Worm (Caenorhabditis elegans) whole organism, late embryonic: ENCODE measurements around the gene F54D12.1.

Experiments used
- C38D4.7 ChIP-seq: fragments of 200-800 bp; sonication (Bioruptor generic); optimal IDR thresholded peaks from 2 replicates; lab custom pipeline; 2018; ENCODE audit warnings: mild to moderate bottlenecking, missing genetic modification characterization, moderate library complexity, missing compliant biosample characterization
- F13H6.1 ChIP-seq: sonication (generic microtip); optimal IDR thresholded peaks from 2 replicates; lab custom pipeline; 2016; ENCODE audit warnings: missing genetic modification characterization, missing compliant biosample characterization
- K02D7.2 ChIP-seq: sonication (generic microtip); optimal IDR thresholded peaks from 2 replicates; lab custom pipeline; 2017; ENCODE audit warnings: mild to moderate bottlenecking, missing genetic modification characterization, missing compliant biosample characterization
- K09A11.1 ChIP-seq: sonication (generic microtip); optimal IDR thresholded peaks from 2 replicates; lab custom pipeline; 2017; ENCODE audit warnings: antibody characterized with exemption, mild to moderate bottlenecking, missing genetic modification characterization, missing compliant biosample characterization; ENCODE audit not compliant: insufficient read depth
- T23F11.4 ChIP-seq: fragments of 200-800 bp; sonication (Bioruptor generic); optimal IDR thresholded peaks from 2 replicates; lab custom pipeline; 2018; ENCODE audit warnings: mild to moderate bottlenecking, missing genetic modification characterization, missing compliant biosample characterization
- Y22D7AL.16 ChIP-seq: sonication (generic microtip); optimal IDR thresholded peaks from 2 replicates; lab custom pipeline; 2016; ENCODE audit warnings: missing genetic modification characterization, missing compliant biosample characterization
- ahr-1 ChIP-seq: sonication (generic microtip); optimal IDR thresholded peaks from 2 replicates; lab custom pipeline; 2016; ENCODE audit warnings: missing genetic modification characterization, missing compliant biosample characterization
- ceh-14 ChIP-seq: sonication (generic microtip); optimal IDR thresholded peaks from 2 replicates; lab custom pipeline; 2016; ENCODE audit warnings: missing genotype, missing genetic modification characterization, missing compliant biosample characterization
- ceh-18 ChIP-seq: sonication (generic microtip); optimal IDR thresholded peaks from 2 replicates; lab custom pipeline; 2016; ENCODE audit warnings: missing genetic modification characterization, missing compliant biosample characterization
- ceh-19 ChIP-seq: fragments of 200-800 bp; sonication (Bioruptor generic); optimal IDR thresholded peaks from 2 replicates; lab custom pipeline; 2018; ENCODE audit warnings: mild to moderate bottlenecking, missing genetic modification characterization, missing compliant biosample characterization
- ceh-2 ChIP-seq: sonication (generic microtip); optimal IDR thresholded peaks from 2 replicates; lab custom pipeline; 2016; ENCODE audit warnings: missing genotype, missing genetic modification characterization, missing compliant biosample characterization
- ceh-24 ChIP-seq: sonication (generic microtip); optimal IDR thresholded peaks from 2 replicates; lab custom pipeline; 2016; ENCODE audit warnings: mild to moderate bottlenecking, missing genetic modification characterization, missing compliant biosample characterization
- che-1 ChIP-seq: sonication (generic microtip); optimal IDR thresholded peaks from 2 replicates; lab custom pipeline; 2016; ENCODE audit warnings: mild to moderate bottlenecking, missing genetic modification characterization, missing compliant biosample characterization
- dve-1 ChIP-seq: sonication (generic microtip); optimal IDR thresholded peaks from 2 replicates; lab custom pipeline; 2017; ENCODE audit warnings: antibody characterized with exemption, mild to moderate bottlenecking, missing genetic modification characterization, missing compliant biosample characterization
- elt-4 ChIP-seq: sonication (generic microtip); optimal IDR thresholded peaks from 2 replicates; lab custom pipeline; 2016; ENCODE audit warnings: missing genetic modification characterization, missing compliant biosample characterization
- fax-1 ChIP-seq: sonication (generic microtip); optimal IDR thresholded peaks from 2 replicates; lab custom pipeline; 2016; ENCODE audit warnings: missing genotype, missing genetic modification characterization, missing compliant biosample characterization
- fkh-6 ChIP-seq: sonication (generic microtip); optimal IDR thresholded peaks from 2 replicates; lab custom pipeline; 2016; ENCODE audit warnings: missing genetic modification characterization, missing compliant biosample characterization
- gmeb-2 ChIP-seq: sonication (generic microtip); optimal IDR thresholded peaks from 2 replicates; lab custom pipeline; 2016; ENCODE audit warnings: missing genetic modification characterization, inconsistent platforms, missing compliant biosample characterization
- hlh-13 ChIP-seq: fragments of 200-800 bp; sonication (Bioruptor generic); optimal IDR thresholded peaks from 2 replicates; lab custom pipeline; 2018; ENCODE audit warnings: mild to moderate bottlenecking, missing genetic modification characterization, missing compliant biosample characterization
- hlh-30 ChIP-seq: sonication (generic microtip); optimal IDR thresholded peaks from 2 replicates; lab custom pipeline; 2017; ENCODE audit warnings: antibody characterized with exemption, missing genetic modification characterization, missing compliant biosample characterization; ENCODE audit not compliant: insufficient read depth
- hlh-8 ChIP-seq: sonication (generic microtip); optimal IDR thresholded peaks from 2 replicates; lab custom pipeline; 2016; ENCODE audit warnings: missing genotype, missing genetic modification characterization, missing compliant biosample characterization
- lim-6 ChIP-seq: sonication (generic microtip); optimal IDR thresholded peaks from 2 replicates; lab custom pipeline; 2016; ENCODE audit warnings: missing genetic modification characterization, missing compliant biosample characterization
- lin-11 ChIP-seq: fragments of 200-800 bp; sonication (Bioruptor generic); optimal IDR thresholded peaks from 2 replicates; lab custom pipeline; 2018; ENCODE audit warnings: mild to moderate bottlenecking, missing genetic modification characterization, missing compliant biosample characterization
- mec-3 ChIP-seq: sonication (generic microtip); optimal IDR thresholded peaks from 2 replicates; lab custom pipeline; 2016; ENCODE audit warnings: borderline replicate concordance, missing genetic modification characterization, missing compliant biosample characterization
- npax-4 ChIP-seq: sonication (generic microtip); optimal IDR thresholded peaks from 2 replicates; lab custom pipeline; 2016; ENCODE audit warnings: missing genetic modification characterization, missing compliant biosample characterization
- odd-2 ChIP-seq: sonication (generic microtip); optimal IDR thresholded peaks from 2 replicates; lab custom pipeline; 2017; ENCODE audit warnings: antibody characterized with exemption, mild to moderate bottlenecking, missing genetic modification characterization, missing compliant biosample characterization
- pat-9 ChIP-seq: fragments of 200-800 bp; sonication (Bioruptor generic); optimal IDR thresholded peaks from 2 replicates; lab custom pipeline; 2018; ENCODE audit warnings: mild to moderate bottlenecking, missing genetic modification characterization, moderate library complexity, missing compliant biosample characterization
- pax-1 ChIP-seq: fragments of 150-350 bp; optimal IDR thresholded peaks from 2 replicates; lab custom pipeline; 2014; ENCODE audit warnings: missing biosample characterization, missing genetic modification characterization
- pha-2 ChIP-seq: sonication (generic microtip); optimal IDR thresholded peaks from 2 replicates; lab custom pipeline; 2017; ENCODE audit warnings: mild to moderate bottlenecking, missing genetic modification characterization, missing compliant biosample characterization
- pha-4 ChIP-seq: fragments of 150-350 bp; optimal IDR thresholded peaks from 2 replicates; lab custom pipeline; 2018; ENCODE audit warnings: missing biosample characterization, missing genetic modification reagents, missing genetic modification characterization
- pqm-1 ChIP-seq: sonication (generic microtip); optimal IDR thresholded peaks from 2 replicates; lab custom pipeline; 2016; ENCODE audit warnings: missing genetic modification characterization, missing compliant biosample characterization
- sdc-2 ChIP-seq: sonication (generic microtip); optimal IDR thresholded peaks from 2 replicates; lab custom pipeline; 2016; ENCODE audit warnings: missing genotype, missing genetic modification characterization, missing compliant biosample characterization
- sox-2 ChIP-seq: fragments of 200-800 bp; sonication (Bioruptor generic); IDR thresholded peaks from 2 replicates; pipeline ENCODE4 v1.3.6; 2022; ENCODE audit warnings: missing genetic modification reagents, missing genetic modification characterization, missing compliant biosample characterization
- sox-4 ChIP-seq: sonication (generic microtip); optimal IDR thresholded peaks from 2 replicates; lab custom pipeline; 2017; ENCODE audit warnings: mild to moderate bottlenecking, missing genetic modification characterization, inconsistent platforms, missing compliant biosample characterization
- syd-9 ChIP-seq: sonication (generic microtip); optimal IDR thresholded peaks from 2 replicates; lab custom pipeline; 2016; ENCODE audit warnings: mild to moderate bottlenecking, missing genetic modification characterization, moderate library complexity, missing compliant biosample characterization
- tbx-2 ChIP-seq: sonication (generic microtip); optimal IDR thresholded peaks from 2 replicates; lab custom pipeline; 2016; ENCODE audit warnings: missing genetic modification characterization, missing compliant biosample characterization
- tbx-7 ChIP-seq: sonication (generic microtip); optimal IDR thresholded peaks from 2 replicates; lab custom pipeline; 2016; ENCODE audit warnings: missing genotype, missing genetic modification characterization, missing compliant biosample characterization
- ttx-3 ChIP-seq: sonication (generic microtip); optimal IDR thresholded peaks from 2 replicates; lab custom pipeline; 2016; ENCODE audit warnings: missing genetic modification reagents, missing genetic modification characterization, missing compliant biosample characterization
- unc-86 ChIP-seq: sonication (generic microtip); optimal IDR thresholded peaks from 2 replicates; lab custom pipeline; 2016; ENCODE audit warnings: missing genetic modification characterization, missing compliant biosample characterization
- zip-5 ChIP-seq: sonication (generic microtip); optimal IDR thresholded peaks from 2 replicates; lab custom pipeline; 2016; ENCODE audit warnings: missing genetic modification characterization, missing compliant biosample characterization
- ztf-16 ChIP-seq: sonication (generic microtip); optimal IDR thresholded peaks from 2 replicates; lab custom pipeline; 2017; ENCODE audit warnings: missing genetic modification characterization, missing compliant biosample characterization

Gene F54D12.1

DNA sequence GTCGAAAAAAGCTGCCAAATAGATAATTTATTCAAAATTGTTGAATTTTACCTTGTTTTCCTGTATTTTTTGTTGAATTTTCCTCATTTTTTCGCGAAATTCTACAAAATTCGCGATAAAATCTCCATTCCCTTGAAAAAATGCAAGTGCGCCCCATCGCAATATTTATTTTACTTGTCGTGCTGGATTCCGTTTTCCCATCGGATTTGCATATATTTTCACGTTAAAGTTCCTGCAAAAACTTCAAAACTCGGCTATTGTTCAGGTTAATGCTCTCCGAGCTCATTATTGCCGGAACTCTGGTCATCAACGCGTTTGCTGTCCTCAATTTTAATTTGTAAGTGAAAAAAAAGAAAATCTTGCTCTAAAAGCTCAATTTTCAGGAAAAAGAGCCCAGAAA lies 2.9 kb downstream of the F54D12.1 start, which contains the start of the genes Y51H7C.41 and cogc-4:
Y51H7C.41 (plus strand) TSS at position 266 of the 400 bp plus-strand sequence.
cogc-4 (plus strand) TSS at position 386 of the 400 bp plus-strand sequence.
- TF ChIP-seq fkh-6 (tag; lab: Kevin White, UChicago) (no peak), zip-5 (tag; lab: Kevin White, UChicago) (no peak), lim-6 (tag; lab: Kevin White, UChicago) (no peak), sox-4 (no peak), ceh-14 (tag; lab: Kevin White, UChicago) (no peak), ztf-16 (tag; lab: Kevin White, UChicago) (no peak), ttx-3 (no peak), Y22D7AL.16 (tag; lab: Kevin White, UChicago) (no peak), C38D4.7 (GFP tag; lab: Kevin White, UChicago) (no peak), K02D7.2 (no peak), pqm-1 (tag; lab: Kevin White, UChicago) (no peak), odd-2 (tag; lab: Kevin White, UChicago) (no peak), tbx-7 (tag; lab: Kevin White, UChicago) (no peak), pax-1 (no peak), pha-2 (no peak), tbx-2 (tag; lab: Kevin White, UChicago) (no peak), npax-4 (tag; lab: Kevin White, UChicago) (no peak)

DNA sequence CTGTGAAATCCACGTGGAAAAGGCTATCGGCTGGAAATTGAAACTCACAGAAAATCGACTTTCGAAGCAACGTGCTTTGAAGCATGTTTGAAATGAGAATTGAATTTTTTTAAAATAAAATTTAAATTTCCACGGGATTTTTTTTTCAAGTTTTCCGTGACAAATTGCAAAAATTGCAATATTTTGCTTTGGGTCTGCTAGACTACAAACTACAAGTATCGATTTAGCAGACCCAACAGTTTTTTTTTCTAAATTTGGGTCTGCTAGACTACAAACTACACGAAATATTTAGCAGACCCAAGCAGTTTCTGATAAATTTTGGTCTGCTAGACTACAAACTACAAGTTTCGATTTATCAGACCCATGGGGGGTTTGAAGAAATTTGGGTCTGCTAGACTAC lies 11.2 kb downstream of the F54D12.1 start, which contains the start of gene Y51H7C.9:
Y51H7C.9 (minus strand) TSS at position 101 of the 400 bp plus-strand sequence.
- no peak for TF ChIP-seq fax-1 (tag; lab: Kevin White, UChicago)
- TF ChIP-seq, all 69 proteins: peak for 0

DNA sequence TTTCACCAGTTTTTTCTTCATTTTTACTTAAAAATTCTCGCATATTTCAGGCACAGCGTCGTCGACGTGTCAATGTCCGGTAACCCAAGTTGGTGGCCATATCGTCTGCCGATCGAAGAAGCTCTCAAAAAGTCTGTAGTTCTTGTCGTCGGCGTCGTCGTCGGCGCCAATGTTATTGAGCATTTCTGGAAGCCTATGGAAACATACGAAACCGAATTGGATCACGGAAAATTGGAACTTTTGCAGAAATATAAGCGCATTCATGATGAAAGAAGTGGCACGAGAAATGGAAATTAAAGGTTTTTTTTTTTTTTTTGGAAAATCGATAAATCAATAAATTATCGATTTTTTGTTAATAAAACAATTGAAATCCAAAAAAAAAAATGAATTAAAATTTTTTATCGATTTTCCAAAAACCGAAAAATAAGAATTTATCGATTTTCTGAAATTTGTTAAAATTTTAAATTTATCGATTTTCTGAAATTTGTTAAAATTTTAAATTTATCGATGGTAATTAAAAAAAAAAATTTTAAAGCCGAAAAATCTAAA lies 12.2 kb downstream of the F54D12.1 start, which contains the start of gene alkb-1:
alkb-1 (plus strand) TSS at position 51 of the 549 bp plus-strand sequence.
- TF ChIP-seq ceh-18 (tag; lab: Kevin White, UChicago) (no peak), ceh-2 (tag; lab: Kevin White, UChicago) (no peak), elt-4 (tag; lab: Kevin White, UChicago) (no peak), Y22D7AL.16 (tag; lab: Kevin White, UChicago) (no peak), F13H6.1 (tag; lab: Kevin White, UChicago) (no peak), syd-9 (no peak), K02D7.2 (no peak), pax-1 (no peak), lim-6 (tag; lab: Kevin White, UChicago) (no peak), T23F11.4 (no peak), ceh-14 (tag; lab: Kevin White, UChicago) (no peak), pha-4 (no peak), hlh-13 (GFP tag; lab: Kevin White, UChicago) (no peak), K09A11.1 (tag; lab: Kevin White, UChicago) (no peak)

DNA sequence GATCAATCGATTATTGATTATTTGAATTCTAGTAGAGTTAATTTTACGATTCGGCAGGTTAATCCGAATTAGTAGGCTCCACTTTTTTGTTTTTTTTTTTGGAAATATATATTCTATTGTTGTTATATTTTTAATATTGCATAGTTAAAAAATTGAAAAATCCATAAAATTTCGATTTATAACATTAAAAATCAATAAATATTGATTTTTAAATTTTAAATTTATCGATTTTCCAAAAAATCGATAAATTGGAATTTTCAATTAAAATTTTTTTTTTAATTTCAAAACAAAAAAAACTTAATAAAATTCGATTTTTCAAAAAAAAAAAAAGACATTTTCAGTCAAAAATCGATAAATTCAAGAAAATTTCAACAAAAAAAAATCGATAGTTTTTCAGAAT lies 19.8 kb downstream of the F54D12.1 start:
- TF ChIP-seq ceh-24 (tag; lab: Kevin White, UChicago) (no peak), hlh-30 (tag; lab: Kevin White, UChicago) (no peak), zip-5 (tag; lab: Kevin White, UChicago) (no peak), dve-1 (tag; lab: Kevin White, UChicago) (no peak), ahr-1 (tag; lab: Kevin White, UChicago) (no peak), ceh-19 (GFP tag; lab: Kevin White, UChicago) (no peak), syd-9 (no peak), sdc-2 (tag; lab: Kevin White, UChicago) (no peak), che-1 (tag; lab: Kevin White, UChicago) (no peak), mec-3 (tag; lab: Kevin White, UChicago) (no peak), lin-11 (tag; lab: Kevin White, UChicago) (no peak), sox-2 (GFP tag; lab: Robert Waterston, UW) (no peak), F13H6.1 (tag; lab: Kevin White, UChicago) (no peak), gmeb-2 (tag; lab: Kevin White, UChicago) (no peak), ceh-14 (tag; lab: Kevin White, UChicago) (no peak), ttx-3 (no peak), hlh-13 (GFP tag; lab: Kevin White, UChicago) (no peak), hlh-8 (tag; lab: Kevin White, UChicago) (no peak), pat-9 (tag; lab: Kevin White, UChicago) (no peak), unc-86 (tag; lab: Kevin White, UChicago) (no peak)
